Fruit fly (Drosophila melanogaster): ENCODE results near the gene CG16952.

dm6 chrX:15859869-15860268, 10.1 kb upstream of the CG16952 start, which contains the start of gene Gbeta13F:
- TF ChIP-seq nom (GFP tag; optimal IDR thresholded peaks at IDR 0.05), result no peak
- no peak for TF ChIP-seq CG12236 (GFP tag; optimal IDR thresholded peaks at IDR 0.05)
- TF ChIP-seq YL-1 (GFP tag; optimal IDR thresholded peaks at IDR 0.05), result no peak
- no peak for TF ChIP-seq Ssrp (tag; optimal IDR thresholded peaks at IDR 0.05)
- TF ChIP-seq dm (GFP tag; optimal IDR thresholded peaks at IDR 0.05), result no peak
- no peak for TF ChIP-seq tx (GFP tag; optimal IDR thresholded peaks at IDR 0.05)
- TF ChIP-seq Dfd (GFP tag; optimal IDR thresholded peaks at IDR 0.05), result no peak
- TF ChIP-seq CG34422 (GFP tag; IDR thresholded peaks at IDR 0.05), result peak; percentile 12; the same call in 1 of the 3 replicates
- TF ChIP-seq cato (GFP tag; optimal IDR thresholded peaks at IDR 0.05; ENCODE audit: borderline replicate concordance), result no peak
- no peak for TF ChIP-seq ewg (GFP tag; optimal IDR thresholded peaks at IDR 0.05)
- no peak for TF ChIP-seq Awh (GFP tag; IDR thresholded peaks at IDR 0.05)

All from whole organism, embryonic.